Fruit fly (Drosophila melanogaster) whole organism, embryonic: ENCODE measurements around the gene CG31926.

Experiments
- Antp ChIP-seq: fragments of 200-800 bp; sonication (Bioruptor generic); optimal IDR thresholded peaks from 3 replicates; lab custom pipeline; 2016; ENCODE audit warnings: missing biosample characterization, missing genetic modification characterization
- CG31441 ChIP-seq: fragments of 200-800 bp; sonication (Bioruptor generic); IDR thresholded peaks from 2 replicates; pipeline ENCODE4 v1.3.6; 2022; ENCODE audit warnings: missing biosample characterization, missing genetic modification characterization
- CG4328 ChIP-seq: fragments of 200-800 bp; sonication (Bioruptor generic); optimal IDR thresholded peaks from 3 replicates; lab custom pipeline; 2017; ENCODE audit warnings: missing biosample characterization, missing genetic modification reagents, missing genetic modification characterization
- Ets97D ChIP-seq: fragments of 200-800 bp; sonication (Bioruptor generic); optimal IDR thresholded peaks from 3 replicates; lab custom pipeline; 2016; ENCODE audit warnings: missing biosample characterization, missing genetic modification characterization
- HHEX ChIP-seq: fragments of 200-800 bp; sonication (Bioruptor generic); optimal IDR thresholded peaks from 3 replicates; lab custom pipeline; 2017; ENCODE audit warnings: missing biosample characterization, mild to moderate bottlenecking, missing genetic modification characterization, missing genetic modification reagents
- HmgZ ChIP-seq: fragments of 200-800 bp; sonication (Bioruptor generic); optimal IDR thresholded peaks from 2 replicates; lab custom pipeline; 2018; ENCODE audit warnings: missing biosample characterization, mild to moderate bottlenecking, missing genetic modification characterization
- Sry-β ChIP-seq: fragments of 200-800 bp; sonication (Bioruptor generic); optimal IDR thresholded peaks from 2 replicates; lab custom pipeline; 2018; ENCODE audit warnings: missing biosample characterization, mild to moderate bottlenecking, missing genetic modification characterization, moderate library complexity
- mirr ChIP-seq: fragments of 200-800 bp; sonication (Bioruptor generic); optimal IDR thresholded peaks from 3 replicates; lab custom pipeline; 2018; ENCODE audit warnings: missing biosample characterization, mild to moderate bottlenecking, missing genetic modification characterization

dm6 chr2L:1509748-1510147 is 14.5 kb downstream of the CG31926 start:
- TF ChIP-seq CG31441 (GFP tag; lab: Robert Waterston, UW): no peak
- no peak for TF ChIP-seq CG4328 (GFP tag; lab: Kevin White, UChicago)
- TF ChIP-seq HmgZ (tag; lab: Kevin White, UChicago): no peak
- no peak for TF ChIP-seq Antp (GFP tag; lab: Kevin White, UChicago)
- TF ChIP-seq mirr: no peak
- no peak for TF ChIP-seq Sry-β
- TF ChIP-seq HHEX (GFP tag; lab: Kevin White, UChicago): no peak
- TF ChIP-seq Ets97D (GFP tag; lab: Kevin White, UChicago): no peak
